Fruit fly (Drosophila melanogaster) whole organism, embryonic: ENCODE data around the gene CG43354.

Source experiments
- Atf-2 ChIP-seq: fragments of 200-800 bp; sonication (Bioruptor generic); optimal IDR thresholded peaks from 2 replicates; lab custom pipeline; 2016; ENCODE audit warnings: missing biosample characterization, missing genetic modification characterization
- B-H2 ChIP-seq: fragments of 200-800 bp; sonication (Bioruptor generic); optimal IDR thresholded peaks from 2 replicates; lab custom pipeline; 2018; ENCODE audit warnings: missing biosample characterization, mild to moderate bottlenecking, missing genetic modification characterization
- Bdp1 ChIP-seq: fragments of 200-800 bp; sonication (Bioruptor generic); optimal IDR thresholded peaks from 3 replicates; lab custom pipeline; 2016; ENCODE audit warnings: missing biosample characterization, missing genetic modification characterization
- Bgb ChIP-seq: fragments of 200-800 bp; sonication (Bioruptor generic); IDR thresholded peaks from 2 replicates; pipeline ENCODE4 v1.3.6; 2022; ENCODE audit warnings: missing biosample characterization, missing genetic modification characterization; ENCODE audit not compliant: partially characterized antibody
- Blimp-1 ChIP-seq: fragments of 200-800 bp; sonication (Bioruptor generic); optimal IDR thresholded peaks from 3 replicates; lab custom pipeline; 2018; ENCODE audit warnings: missing biosample characterization, missing genetic modification characterization, mild to moderate bottlenecking, moderate library complexity, missing genetic modification reagents
- CG11247 ChIP-seq: fragments of 200-800 bp; sonication (Bioruptor generic); IDR thresholded peaks from 2 replicates; pipeline ENCODE4 v1.3.6; 2022; ENCODE audit warnings: missing biosample characterization, missing genetic modification characterization
- CG11695 ChIP-seq: fragments of 200-800 bp; sonication (Bioruptor generic); IDR thresholded peaks from 3 replicates; pipeline ENCODE4 v1.3.6; 2022; ENCODE audit warnings: missing biosample characterization, missing genetic modification characterization
- CG14014 ChIP-seq: fragments of 200-800 bp; sonication (Bioruptor generic); IDR thresholded peaks from 2 replicates; pipeline ENCODE4 v1.3.6; 2022; ENCODE audit warnings: missing biosample characterization, missing genetic modification characterization
- CG15269 ChIP-seq: fragments of 200-800 bp; sonication (Bioruptor generic); optimal IDR thresholded peaks from 2 replicates; lab custom pipeline; 2018; ENCODE audit warnings: missing biosample characterization, mild to moderate bottlenecking, missing genetic modification characterization, moderate library complexity
- CG16813 ChIP-seq: fragments of 200-800 bp; sonication (Bioruptor generic); IDR thresholded peaks from 3 replicates; pipeline ENCODE4 v1.3.6; 2022; ENCODE audit warnings: missing biosample characterization, missing genetic modification characterization; ENCODE audit not compliant: partially characterized antibody
- CG17186 ChIP-seq: fragments of 200-800 bp; sonication (Bioruptor generic); optimal IDR thresholded peaks from 3 replicates; lab custom pipeline; 2017; ENCODE audit warnings: missing biosample characterization, missing genetic modification reagents, missing genetic modification characterization
- CG1792 ChIP-seq: fragments of 200-800 bp; sonication (Bioruptor generic); optimal IDR thresholded peaks from 2 replicates; lab custom pipeline; 2016; ENCODE audit warnings: missing biosample characterization, missing genetic modification characterization
- CG2875 ChIP-seq: fragments of 200-800 bp; sonication (Bioruptor generic); optimal IDR thresholded peaks from 2 replicates; lab custom pipeline; 2017; ENCODE audit warnings: missing biosample characterization, mild to moderate bottlenecking, missing genetic modification characterization, missing genetic modification reagents
- CG30431 ChIP-seq: fragments of 200-800 bp; sonication (Bioruptor generic); optimal IDR thresholded peaks from 2 replicates; lab custom pipeline; 2017; ENCODE audit warnings: missing biosample characterization, missing genetic modification characterization
- CG31388 ChIP-seq: fragments of 200-800 bp; sonication (Bioruptor generic); optimal IDR thresholded peaks from 2 replicates; lab custom pipeline; 2016; ENCODE audit warnings: missing biosample characterization, missing genetic modification characterization
- CG3407 ChIP-seq: fragments of 200-800 bp; sonication (Bioruptor generic); optimal IDR thresholded peaks from 2 replicates; lab custom pipeline; 2018; ENCODE audit warnings: missing biosample characterization, mild to moderate bottlenecking, missing genetic modification characterization
- CG3995 ChIP-seq: fragments of 200-800 bp; sonication (Bioruptor generic); optimal IDR thresholded peaks from 3 replicates; lab custom pipeline; 2016; ENCODE audit warnings: missing biosample characterization, missing genetic modification characterization
- CG4360 ChIP-seq: fragments of 200-800 bp; sonication (Bioruptor generic); IDR thresholded peaks from 2 replicates; pipeline ENCODE4 v1.3.6; 2022; ENCODE audit warnings: missing biosample characterization, missing genetic modification characterization
- CG43689 ChIP-seq: fragments of 200-800 bp; sonication (Bioruptor generic); IDR thresholded peaks from 2 replicates; pipeline ENCODE4 v1.3.6; 2022; ENCODE audit warnings: missing biosample characterization, missing genetic modification characterization
- CG4820 ChIP-seq: fragments of 200-800 bp; sonication (Bioruptor generic); optimal IDR thresholded peaks from 3 replicates; lab custom pipeline; 2016; ENCODE audit warnings: missing biosample characterization, missing genetic modification characterization
- CG5180 ChIP-seq: fragments of 200-800 bp; sonication (Bioruptor generic); optimal IDR thresholded peaks from 3 replicates; lab custom pipeline; 2017; ENCODE audit warnings: missing biosample characterization, missing genetic modification characterization, mild to moderate bottlenecking, moderate library complexity, missing genetic modification reagents
- CG7372 ChIP-seq: fragments of 200-800 bp; sonication (Bioruptor generic); IDR thresholded peaks from 2 replicates; pipeline ENCODE4 v1.3.6; 2022; ENCODE audit warnings: missing biosample characterization, missing genetic modification characterization
- CG8281 ChIP-seq: fragments of 200-800 bp; sonication (Bioruptor generic); optimal IDR thresholded peaks from 2 replicates; lab custom pipeline; 2018; ENCODE audit warnings: missing biosample characterization, mild to moderate bottlenecking, missing genetic modification characterization, moderate library complexity
- CkIIα-i1 ChIP-seq: fragments of 200-800 bp; sonication (Bioruptor generic); IDR thresholded peaks from 2 replicates; pipeline ENCODE4 v1.3.6; 2022; ENCODE audit warnings: missing biosample characterization, missing genetic modification characterization
- Doc2 ChIP-seq: fragments of 200-800 bp; sonication (Bioruptor generic); IDR thresholded peaks from 2 replicates; pipeline ENCODE4 v1.3.6; 2022; ENCODE audit warnings: missing biosample characterization, missing genetic modification characterization
- Drgx ChIP-seq: fragments of 200-800 bp; sonication (Bioruptor generic); IDR thresholded peaks from 2 replicates; pipeline ENCODE4 v1.3.6; 2022; ENCODE audit warnings: missing biosample characterization, missing genetic modification characterization
- Fer3 ChIP-seq: fragments of 200-800 bp; sonication (Bioruptor generic); optimal IDR thresholded peaks from 2 replicates; lab custom pipeline; 2018; ENCODE audit warnings: missing biosample characterization, mild to moderate bottlenecking, missing genetic modification characterization, moderate library complexity
- H15 ChIP-seq: fragments of 200-800 bp; sonication (Bioruptor generic); IDR thresholded peaks from 3 replicates; pipeline ENCODE4 v1.3.6; 2022; ENCODE audit warnings: missing biosample characterization, missing genetic modification characterization
- HLH3B ChIP-seq: fragments of 200-800 bp; sonication (Bioruptor generic); IDR thresholded peaks from 2 replicates; pipeline ENCODE4 v1.3.6; 2022; ENCODE audit warnings: missing biosample characterization, missing genetic modification characterization
- Hsf ChIP-seq: fragments of 200-800 bp; sonication (Bioruptor generic); optimal IDR thresholded peaks from 3 replicates; lab custom pipeline; 2016; ENCODE audit warnings: missing biosample characterization, missing genetic modification characterization
- Neu2 ChIP-seq: fragments of 200-800 bp; sonication (Bioruptor generic); optimal IDR thresholded peaks from 3 replicates; lab custom pipeline; 2016; ENCODE audit warnings: missing biosample characterization, missing genetic modification characterization, borderline replicate concordance
- Six4 ChIP-seq: fragments of 200-800 bp; sonication (Bioruptor generic); optimal IDR thresholded peaks from 2 replicates; lab custom pipeline; 2016; ENCODE audit warnings: missing biosample characterization, missing genetic modification characterization
- Tbp ChIP-seq: fragments of >200 bp; optimal IDR thresholded peaks from 2 replicates; lab custom pipeline; 2018; ENCODE audit warnings: missing biosample characterization, missing genetic modification characterization
- bbx ChIP-seq: fragments of 200-800 bp; sonication (Bioruptor generic); IDR thresholded peaks from 2 replicates; pipeline ENCODE4 v1.3.6; 2022; ENCODE audit warnings: missing biosample characterization, missing genetic modification characterization; ENCODE audit not compliant: partially characterized antibody
- cad ChIP-seq: fragments of >200 bp; optimal IDR thresholded peaks from 2 replicates; lab custom pipeline; 2017; ENCODE audit warnings: missing biosample characterization, missing genetic modification characterization
- chn ChIP-seq: fragments of 200-800 bp; sonication (Bioruptor generic); optimal IDR thresholded peaks from 2 replicates; lab custom pipeline; 2016; ENCODE audit warnings: missing biosample characterization, missing genetic modification characterization
- fu2 ChIP-seq: fragments of 200-800 bp; sonication (Bioruptor generic); optimal IDR thresholded peaks from 2 replicates; lab custom pipeline; 2016; ENCODE audit warnings: missing biosample characterization, missing genetic modification characterization
- grn ChIP-seq: fragments of 200-800 bp; sonication (Bioruptor generic); optimal IDR thresholded peaks from 3 replicates; lab custom pipeline; 2017; ENCODE audit warnings: missing biosample characterization, missing genetic modification characterization
- jigr1 ChIP-seq: fragments of 200-800 bp; sonication (Bioruptor generic); IDR thresholded peaks from 3 replicates; pipeline ENCODE4 v1.3.6; 2022; ENCODE audit warnings: missing biosample characterization, missing genetic modification characterization
- lab ChIP-seq: fragments of 200-800 bp; sonication (Bioruptor generic); optimal IDR thresholded peaks from 3 replicates; lab custom pipeline; 2017; ENCODE audit warnings: missing biosample characterization, missing genetic modification characterization, mild to moderate bottlenecking, moderate library complexity, missing genetic modification reagents
- lilli ChIP-seq: fragments of 200-800 bp; sonication (Bioruptor generic); optimal IDR thresholded peaks from 3 replicates; lab custom pipeline; 2016; ENCODE audit warnings: missing biosample characterization, missing genetic modification characterization
- mld ChIP-seq: fragments of 200-800 bp; sonication (Bioruptor generic); IDR thresholded peaks from 3 replicates; pipeline ENCODE4 v1.3.6; 2022; ENCODE audit warnings: missing biosample characterization, missing genetic modification characterization; ENCODE audit not compliant: partially characterized antibody
- phol ChIP-seq: fragments of 200-800 bp; sonication (Bioruptor generic); optimal IDR thresholded peaks from 3 replicates; lab custom pipeline; 2018; ENCODE audit warnings: missing biosample characterization, mild to moderate bottlenecking, missing genetic modification characterization, moderate library complexity
- pros ChIP-seq: fragments of 200-800 bp; sonication (Bioruptor generic); optimal IDR thresholded peaks from 3 replicates; lab custom pipeline; 2019; ENCODE audit warnings: missing biosample characterization, mild to moderate bottlenecking, missing genetic modification characterization, moderate library complexity
- sc ChIP-seq, 3 experiments: fragments of >200 bp in 2 of 3; fragments of 200-800 bp in 1 of 3; sonication (Bioruptor generic) in 1 of 3; optimal IDR thresholded peaks; 2 replicates in 2 of 3; 3 replicates in 1 of 3; lab custom pipeline; 2017; ENCODE audit warnings: mild to moderate bottlenecking in 1 of 3, missing biosample characterization in 1 of 3, missing genetic modification characterization in 1 of 3, missing genetic modification reagents in 1 of 3
- slou ChIP-seq: fragments of 200-800 bp; sonication (Bioruptor generic); optimal IDR thresholded peaks from 3 replicates; lab custom pipeline; 2016; ENCODE audit warnings: missing biosample characterization, missing genetic modification characterization
- sr ChIP-seq: fragments of 200-800 bp; sonication (Bioruptor generic); IDR thresholded peaks from 3 replicates; pipeline ENCODE4 v1.3.6; 2022; ENCODE audit warnings: missing biosample characterization, missing genetic modification characterization
- sug ChIP-seq: fragments of 200-800 bp; optimal IDR thresholded peaks from 2 replicates; lab custom pipeline; 2019; ENCODE audit warnings: missing biosample characterization, mild to moderate bottlenecking, missing genetic modification characterization, moderate library complexity
- toy ChIP-seq: fragments of 200-800 bp; sonication (Bioruptor generic); IDR thresholded peaks from 2 replicates; pipeline ENCODE4 v1.3.6; 2022; ENCODE audit warnings: missing biosample characterization, missing genetic modification characterization
- vnd ChIP-seq: fragments of 200-800 bp; sonication (Bioruptor generic); IDR thresholded peaks from 3 replicates; pipeline ENCODE4 v1.3.6; 2022; ENCODE audit warnings: missing biosample characterization, missing genetic modification characterization; ENCODE audit not compliant: partially characterized antibody

The CG43354 gene

dm6 chr2L:18325120-18325581 is 15.9 kb upstream of the CG43354 start (continued):
- TF ChIP-seq chn (GFP tag; lab: Kevin White, UChicago) (peak; percentile 88), CG3407 (GFP tag; lab: Kevin White, UChicago) (peak; percentile 84), CG16813 (GFP tag; lab: Robert Waterston, UW) (no peak), CG8281 (tag; lab: Kevin White, UChicago) (peak; percentile 68), CG5180 (GFP tag; lab: Kevin White, UChicago) (peak; percentile 73), Atf-2 (GFP tag; lab: Kevin White, UChicago) (peak; percentile 85), Tbp (GFP tag; lab: Kevin White, UChicago) (no peak), Bdp1 (GFP tag; lab: Kevin White, UChicago) (peak; percentile 56), toy (GFP tag; lab: Robert Waterston, UW) (peak; percentile 39; the same call in 1 of the 2 replicates), Bgb (GFP tag; lab: Robert Waterston, UW) (no peak), CG14014 (GFP tag; lab: Robert Waterston, UW) (peak; percentile 81), Blimp-1 (GFP tag; lab: Kevin White, UChicago) (peak; percentile 90), sug (tag; lab: Kevin White, UChicago) (peak; percentile 73), CG11695 (GFP tag; lab: Robert Waterston, UW) (peak; percentile 83), Neu2 (GFP tag; lab: Kevin White, UChicago) (no peak), Hsf (GFP tag; lab: Kevin White, UChicago) (peak; percentile 84), lab (GFP tag; lab: Kevin White, UChicago) (peak; percentile 82), jigr1 (GFP tag; lab: Robert Waterston, UW) (peak; percentile 63; the same call in 2 of the 3 replicates), CG30431 (GFP tag; lab: Kevin White, UChicago) (peak; percentile 70), CG7372 (GFP tag; lab: Robert Waterston, UW) (peak; percentile 63), Fer3 (peak; percentile 76), Doc2 (GFP tag; lab: Robert Waterston, UW) (no peak; the same call in 1 of the 2 replicates), pros (GFP tag; lab: Kevin White, UChicago) (no peak), CG2875 (GFP tag; lab: Kevin White, UChicago) (peak; percentile 84), sc (optimal IDR thresholded peaks at IDR 0.05; lab: Kevin White, UChicago) (no peak), sc (GFP tag; optimal IDR thresholded peaks at IDR 0.05; lab: Kevin White, UChicago) (peak; percentile 80), CG4360 (GFP tag; lab: Robert Waterston, UW) (peak; percentile 70), Drgx (peak; percentile 78), cad (GFP tag; lab: Kevin White, UChicago) (no peak), CG17186 (GFP tag; lab: Kevin White, UChicago) (peak; percentile 38), bbx (GFP tag; lab: Robert Waterston, UW) (no peak), lilli (GFP tag; lab: Kevin White, UChicago) (peak; percentile 82), CG3995 (GFP tag; lab: Kevin White, UChicago) (no peak), grn (GFP tag; lab: Kevin White, UChicago) (peak; percentile 98), HLH3B (GFP tag; lab: Robert Waterston, UW) (peak; percentile 81), CG43689 (GFP tag; lab: Robert Waterston, UW) (peak; percentile 72), H15 (peak; percentile 76), CG1792 (GFP tag; lab: Kevin White, UChicago) (peak; percentile 74), Six4 (GFP tag; lab: Kevin White, UChicago) (peak; percentile 76), phol (peak; percentile 88), fu2 (GFP tag; lab: Kevin White, UChicago) (peak; percentile 43), CkIIα-i1 (GFP tag; lab: Robert Waterston, UW) (peak; percentile 59; the same call in 1 of the 2 replicates), CG11247 (GFP tag; lab: Robert Waterston, UW) (peak; percentile 78; the same call in 1 of the 2 replicates), vnd (no peak), slou (GFP tag; lab: Kevin White, UChicago) (peak; percentile 18), mld (GFP tag; lab: Robert Waterston, UW) (no peak), CG15269 (tag; lab: Kevin White, UChicago) (peak; percentile 87), sr (GFP tag; lab: Robert Waterston, UW) (0 out of 3 replicates have a peak, but pooled peaks have one; percentile 55), CG31388 (peak; percentile 65), B-H2 (GFP tag; lab: Kevin White, UChicago) (no peak), CG4820 (GFP tag; lab: Kevin White, UChicago) (peak; percentile 78)
